Worm (Caenorhabditis elegans): Measurements from ENCODE around the gene srw-42.

Gene srw-42

ce11 chrV:16685725-16686124, 7.9 kb downstream of the srw-42 start, which contains the start of gene srw-43:
Gene srw-43, plus strand, starts transcription at chrV:16686025.
- TF ChIP-seq hmg-4 (GFP tag; optimal IDR thresholded peaks at IDR 0.05) (no peak), ama-1 (optimal IDR thresholded peaks at IDR 0.05) (no peak), scrt-1 (GFP tag; IDR thresholded peaks at IDR 0.05) (no peak)

- TF ChIP-seq pes-1 (GFP tag; IDR thresholded peaks at IDR 0.05) (no peak), hmbx-1 (tag; optimal IDR thresholded peaks at IDR 0.05) (no peak), sea-1 (GFP tag; conservative IDR thresholded peaks at IDR 0.05) (no peak), tra-4 (tag; optimal IDR thresholded peaks at IDR 0.05) (no peak), ceh-13 (GFP tag; optimal IDR thresholded peaks at IDR 0.05) (no peak), tbx-11 (GFP tag; IDR thresholded peaks at IDR 0.05) (no peak), ama-1 (optimal IDR thresholded peaks at IDR 0.05) (no peak), scrt-1 (GFP tag; IDR thresholded peaks at IDR 0.05) (no peak), F13C5.2 (tag; optimal IDR thresholded peaks at IDR 0.05) (no peak), ets-7 (tag; optimal IDR thresholded peaks at IDR 0.05) (no peak), B0310.2 (tag; optimal IDR thresholded peaks at IDR 0.05) (no peak), hmg-4 (GFP tag; optimal IDR thresholded peaks at IDR 0.05) (no peak), hnd-1 (tag; optimal IDR thresholded peaks at IDR 0.05) (no peak), flt-1 (GFP tag; IDR thresholded peaks at IDR 0.05) (no peak), aly-1 (tag; optimal IDR thresholded peaks at IDR 0.05) (no peak), tbx-37 (GFP tag; conservative IDR thresholded peaks at IDR 0.05) (no peak), ceh-36 (tag; optimal IDR thresholded peaks at IDR 0.05) (no peak)
Observed at ce11 chrV:16683359-16683758, 10.3 kb downstream of the srw-42 start.

- TF ChIP-seq ets-7 (tag; optimal IDR thresholded peaks at IDR 0.05) (no peak), hnd-1 (tag; optimal IDR thresholded peaks at IDR 0.05) (no peak), tbx-37 (GFP tag; conservative IDR thresholded peaks at IDR 0.05) (no peak), tbx-11 (GFP tag; IDR thresholded peaks at IDR 0.05) (no peak), F13C5.2 (tag; optimal IDR thresholded peaks at IDR 0.05) (no peak), sea-1 (GFP tag; conservative IDR thresholded peaks at IDR 0.05) (no peak), B0310.2 (tag; optimal IDR thresholded peaks at IDR 0.05) (no peak), ama-1 (optimal IDR thresholded peaks at IDR 0.05) (no peak), hmbx-1 (tag; optimal IDR thresholded peaks at IDR 0.05) (no peak), pes-1 (GFP tag; IDR thresholded peaks at IDR 0.05) (no peak), ceh-36 (tag; optimal IDR thresholded peaks at IDR 0.05) (no peak), ceh-13 (GFP tag; optimal IDR thresholded peaks at IDR 0.05) (no peak), tra-4 (tag; optimal IDR thresholded peaks at IDR 0.05) (no peak), hmg-4 (GFP tag; optimal IDR thresholded peaks at IDR 0.05) (no peak), flt-1 (GFP tag; IDR thresholded peaks at IDR 0.05) (no peak), scrt-1 (GFP tag; IDR thresholded peaks at IDR 0.05) (no peak), aly-1 (tag; optimal IDR thresholded peaks at IDR 0.05) (no peak)
Observed at ce11 chrV:16682886-16683285, 10.7 kb downstream of the srw-42 start, which contains the start of gene srw-36. Gene srw-36, plus strand, starts transcription at chrV:16683186.

- TF ChIP-seq ceh-13 (GFP tag; optimal IDR thresholded peaks at IDR 0.05) (no peak), hnd-1 (tag; optimal IDR thresholded peaks at IDR 0.05) (no peak), B0310.2 (tag; optimal IDR thresholded peaks at IDR 0.05) (no peak), pes-1 (GFP tag; IDR thresholded peaks at IDR 0.05) (no peak), aly-1 (tag; optimal IDR thresholded peaks at IDR 0.05) (no peak), tbx-37 (GFP tag; conservative IDR thresholded peaks at IDR 0.05) (no peak), hmbx-1 (tag; optimal IDR thresholded peaks at IDR 0.05) (no peak), tbx-11 (GFP tag; IDR thresholded peaks at IDR 0.05) (no peak), scrt-1 (GFP tag; IDR thresholded peaks at IDR 0.05) (no peak), hmg-4 (GFP tag; optimal IDR thresholded peaks at IDR 0.05) (no peak), ets-7 (tag; optimal IDR thresholded peaks at IDR 0.05) (no peak), ceh-36 (tag; optimal IDR thresholded peaks at IDR 0.05) (no peak), F13C5.2 (tag; optimal IDR thresholded peaks at IDR 0.05) (no peak), sea-1 (GFP tag; conservative IDR thresholded peaks at IDR 0.05) (no peak), ama-1 (optimal IDR thresholded peaks at IDR 0.05) (no peak), flt-1 (GFP tag; IDR thresholded peaks at IDR 0.05) (no peak)
Observed at ce11 chrV:16679981-16680380, 13.7 kb downstream of the srw-42 start, which contains the start of gene srw-44. Gene srw-44, plus strand, starts transcription at chrV:16680281.

ce11 chrV:16679237-16679636, 14.4 kb downstream of the srw-42 start, which contains the start of gene srz-103:
Gene srz-103, minus strand, starts transcription at chrV:16679337.
- TF ChIP-seq B0310.2 (tag; optimal IDR thresholded peaks at IDR 0.05), result no peak
- TF ChIP-seq hmbx-1 (tag; optimal IDR thresholded peaks at IDR 0.05), result no peak
- no peak for TF ChIP-seq hnd-1 (tag; optimal IDR thresholded peaks at IDR 0.05)
- no peak for TF ChIP-seq ama-1 (optimal IDR thresholded peaks at IDR 0.05)
- no peak for TF ChIP-seq tra-4 (tag; optimal IDR thresholded peaks at IDR 0.05)
- no peak for TF ChIP-seq aly-1 (tag; optimal IDR thresholded peaks at IDR 0.05)
- TF ChIP-seq hmg-4 (GFP tag; optimal IDR thresholded peaks at IDR 0.05), result no peak
- TF ChIP-seq sea-1 (GFP tag; conservative IDR thresholded peaks at IDR 0.05), result no peak
- TF ChIP-seq ets-7 (tag; optimal IDR thresholded peaks at IDR 0.05), result no peak

ce11 chrV:16675553-16675952, 18.1 kb downstream of the srw-42 start, which contains the start of gene srz-1:
Gene srz-1, plus strand, starts transcription at chrV:16675853.
- TF ChIP-seq tbx-37 (GFP tag; conservative IDR thresholded peaks at IDR 0.05), result no peak
- no peak for TF ChIP-seq ceh-13 (GFP tag; optimal IDR thresholded peaks at IDR 0.05)
- no peak for TF ChIP-seq pes-1 (GFP tag; IDR thresholded peaks at IDR 0.05)
- no peak for TF ChIP-seq ceh-36 (tag; optimal IDR thresholded peaks at IDR 0.05)
- TF ChIP-seq scrt-1 (GFP tag; IDR thresholded peaks at IDR 0.05), result no peak
- no peak for TF ChIP-seq hmg-4 (GFP tag; optimal IDR thresholded peaks at IDR 0.05)

ce11 chrV:16674399-16674798, 19.2 kb downstream of the srw-42 start:
- no peak for TF ChIP-seq hmg-4 (GFP tag; optimal IDR thresholded peaks at IDR 0.05)
- TF ChIP-seq tbx-37 (GFP tag; conservative IDR thresholded peaks at IDR 0.05), result no peak
- no peak for TF ChIP-seq tra-4 (tag; optimal IDR thresholded peaks at IDR 0.05)
- no peak for TF ChIP-seq ets-7 (tag; optimal IDR thresholded peaks at IDR 0.05)
- TF ChIP-seq B0310.2 (tag; optimal IDR thresholded peaks at IDR 0.05), result no peak
- TF ChIP-seq ceh-13 (GFP tag; optimal IDR thresholded peaks at IDR 0.05), result no peak
- no peak for TF ChIP-seq ama-1 (optimal IDR thresholded peaks at IDR 0.05)
- no peak for TF ChIP-seq ceh-36 (tag; optimal IDR thresholded peaks at IDR 0.05)
- no peak for TF ChIP-seq sea-1 (GFP tag; conservative IDR thresholded peaks at IDR 0.05)
- no peak for TF ChIP-seq hnd-1 (tag; optimal IDR thresholded peaks at IDR 0.05)
- no peak for TF ChIP-seq flt-1 (GFP tag; IDR thresholded peaks at IDR 0.05)
- no peak for TF ChIP-seq tbx-11 (GFP tag; IDR thresholded peaks at IDR 0.05)
- TF ChIP-seq pes-1 (GFP tag; IDR thresholded peaks at IDR 0.05), result no peak
- TF ChIP-seq F13C5.2 (tag; optimal IDR thresholded peaks at IDR 0.05), result no peak
- no peak for TF ChIP-seq scrt-1 (GFP tag; IDR thresholded peaks at IDR 0.05)
- TF ChIP-seq hmbx-1 (tag; optimal IDR thresholded peaks at IDR 0.05), result no peak
